Fruit fly (Drosophila melanogaster) whole organism, wandering third instar larva: ENCODE data around the gene CG43220.

Experiments
- Dif ChIP-seq: fragments of 200-275, 200-300 bp; sonication (Bioruptor generic); optimal IDR thresholded peaks from 2 replicates; lab custom pipeline; 2018; ENCODE audit warnings: missing biosample characterization, missing genetic modification characterization; ENCODE audit not compliant: partially characterized antibody
- GATAd ChIP-seq: sonication (Bioruptor generic); optimal IDR thresholded peaks from 2 replicates; lab custom pipeline; 2016; ENCODE audit warnings: missing biosample characterization, missing genetic modification characterization
- Myc ChIP-seq: fragments of >200 bp; optimal IDR thresholded peaks from 2 replicates; lab custom pipeline; 2017
- dmrt93B ChIP-seq: fragments of 200-800 bp; sonication (Bioruptor generic); optimal IDR thresholded peaks from 2 replicates; lab custom pipeline; 2018; ENCODE audit warnings: missing biosample characterization, mild to moderate bottlenecking, missing genetic modification characterization
- dsf ChIP-seq: sonication (Bioruptor generic); optimal IDR thresholded peaks from 2 replicates; lab custom pipeline; 2016; ENCODE audit warnings: missing biosample characterization, missing genetic modification characterization, borderline replicate concordance
- lola ChIP-seq: fragments of >200 bp; optimal IDR thresholded peaks from 2 replicates; lab custom pipeline; 2017; ENCODE audit warnings: missing biosample characterization, missing genetic modification characterization
- psq ChIP-seq: fragments of 200-800 bp; sonication (Bioruptor generic); optimal IDR thresholded peaks from 3 replicates; lab custom pipeline; 2017; ENCODE audit warnings: missing biosample characterization, mild to moderate bottlenecking, missing genetic modification characterization, moderate library complexity
- sage ChIP-seq: fragments of 200-800 bp; sonication (Bioruptor generic); optimal IDR thresholded peaks from 2 replicates; lab custom pipeline; 2016; ENCODE audit warnings: missing biosample characterization, mild to moderate bottlenecking, missing genetic modification characterization
- sv ChIP-seq: fragments of 200-800 bp; sonication (Bioruptor generic); optimal IDR thresholded peaks from 3 replicates; lab custom pipeline; 2016; ENCODE audit warnings: missing biosample characterization, missing genetic modification characterization

The CG43220 gene

dm6 chr2L:17529022-17529421, 42.7 kb downstream of the CG43220 start, which contains the start of gene CG15144:
Gene CG15144, minus strand, starts transcription at chr2L:17529122.
- no peak for TF ChIP-seq sage (GFP tag; lab: Kevin White, UChicago)

- no peak for TF ChIP-seq lola
- TF ChIP-seq, all 38 proteins: peak for 0
Measured at dm6 chr2L:17532134-17532533, 45.8 kb downstream of the CG43220 start, which contains the start of gene CG15145. Gene CG15145, minus strand, starts transcription at chr2L:17532234.

dm6 chr2L:17533794-17534193, 47.4 kb downstream of the CG43220 start:
- TF ChIP-seq sv (no peak), GATAd (GFP tag; lab: Kevin White, UChicago) (no peak), Myc (lab: Kevin White, UChicago) (no peak), psq (GFP tag; lab: Kevin White, UChicago) (no peak), Dif (GFP tag; lab: Kevin White, UChicago) (no peak), dmrt93B (GFP tag; lab: Kevin White, UChicago) (no peak), dsf (GFP tag; lab: Kevin White, UChicago) (no peak)
